Worm (Caenorhabditis elegans) whole organism, midembryonic: ENCODE measurements around the gene R151.10.

ENCODE experiments used
- T22C8.4 ChIP-seq: fragments of 200-800 bp; sonication (Bioruptor generic); IDR thresholded peaks from 2 replicates; pipeline ENCODE4 v1.3.6; 2022; ENCODE audit warnings: missing genetic modification characterization, missing compliant biosample characterization
- cog-1 ChIP-seq: sonication (generic microtip); optimal IDR thresholded peaks from 2 replicates; lab custom pipeline; 2016; ENCODE audit warnings: missing genetic modification characterization, missing compliant biosample characterization
- klf-2 ChIP-seq: fragments of 200-800 bp; sonication (Bioruptor generic); conservative IDR thresholded peaks from 2 replicates; pipeline ENCODE4 v1.3.6; 2022; ENCODE audit warnings: missing genetic modification reagents, missing genetic modification characterization, missing compliant biosample characterization
- ref-1 ChIP-seq: fragments of 200-800 bp; sonication (Bioruptor generic); conservative IDR thresholded peaks from 2 replicates; pipeline ENCODE4 v1.3.6; 2022; ENCODE audit warnings: missing genetic modification reagents, missing genetic modification characterization, missing compliant biosample characterization
- ztf-29 ChIP-seq: fragments of 200-800 bp; sonication (Bioruptor generic); IDR thresholded peaks from 2 replicates; pipeline ENCODE4 v1.3.6; 2022; ENCODE audit warnings: missing genetic modification reagents, missing genetic modification characterization, missing compliant biosample characterization

- TF ChIP-seq ztf-29 (no peak), cog-1 (tag; lab: Kevin White, UChicago) (no peak), ref-1 (GFP tag; lab: Robert Waterston, UW) (no peak), klf-2 (no peak), T22C8.4 (GFP tag; lab: Robert Waterston, UW) (no peak)
Observed at ce11 chrIII:7239416-7239815, 8.7 kb upstream of the R151.10 start.
